Fruit fly (Drosophila melanogaster) S2 (cell line): ENCODE results near the gene Tmep.

ENCODE experiments used
- CG8478 ChIP-seq: fragments of >200 bp; optimal IDR thresholded peaks from 2 replicates; lab custom pipeline; 2018
- CTCF ChIP-seq, 2 experiments: fragments of >200 bp; optimal IDR thresholded peaks; 2 replicates each; lab custom pipeline; 2018

DNA sequence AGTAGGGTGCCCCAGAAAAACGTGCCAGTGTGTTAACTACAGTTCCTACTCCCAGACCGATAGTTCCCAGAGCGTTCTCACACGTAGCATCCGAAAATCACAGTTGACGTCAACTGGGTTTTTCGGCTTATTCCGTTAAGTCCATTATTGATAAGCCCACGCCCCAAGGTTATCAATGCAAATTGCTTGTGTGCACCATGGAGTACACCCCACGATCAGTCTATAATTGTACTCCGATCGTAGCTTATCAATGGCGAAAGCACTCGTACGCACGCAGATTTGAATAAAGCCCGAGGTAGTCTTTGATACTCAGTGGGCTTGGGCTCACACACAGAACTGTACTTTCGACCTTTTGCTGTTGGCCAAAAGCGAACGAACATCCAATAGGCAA lies 21.9 kb upstream of the Tmep start:
- no peak for TF ChIP-seq CTCF (optimal IDR thresholded peaks at IDR 0.05; lab: Kevin White, UChicago)
- TF ChIP-seq CG8478 = no peak
